Worm (Caenorhabditis elegans): Measurements from ENCODE around the gene T05A8.8.

DNA sequence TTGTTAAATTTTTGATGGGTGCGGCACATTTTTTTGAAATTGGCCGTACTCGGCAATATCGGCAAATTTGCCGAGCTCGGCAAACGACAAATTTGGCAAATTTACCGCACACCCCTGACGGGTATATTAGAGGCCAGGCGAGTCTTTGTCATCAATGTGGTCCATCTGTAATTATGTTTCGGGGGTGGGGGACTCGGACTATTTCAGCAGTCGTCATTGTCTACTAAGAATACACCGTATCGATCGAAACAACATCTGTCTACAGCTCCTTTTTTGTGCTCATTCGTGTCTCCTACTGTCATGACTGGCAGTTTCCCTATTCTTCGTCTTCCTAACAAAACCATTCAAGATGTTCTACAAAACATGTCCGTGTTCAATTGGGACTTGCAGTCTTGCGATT, 29.9 kb downstream of the T05A8.8 start, which contains the start of gene F08D12.15:
- TF ChIP-seq nhr-11 (tag; optimal IDR thresholded peaks at IDR 0.05) = no peak
- TF ChIP-seq egl-27 (tag; optimal IDR thresholded peaks at IDR 0.05) = no peak
- no peak for TF ChIP-seq lsy-2 (tag; optimal IDR thresholded peaks at IDR 0.05)
- TF ChIP-seq fos-1 (tag; optimal IDR thresholded peaks at IDR 0.05) = no peak

Data from whole organism, L2 larva.